Fruit fly (Drosophila melanogaster) whole organism, embryonic: ENCODE measurements around the gene CG6015.

Experiments
- Abd-B ChIP-seq: fragments of 200-800 bp; sonication (Bioruptor generic); optimal IDR thresholded peaks from 2 replicates; lab custom pipeline; 2018; ENCODE audit warnings: missing biosample characterization, mild to moderate bottlenecking, missing genetic modification characterization, moderate library complexity
- CG10274 ChIP-seq: fragments of 200-800 bp; sonication (Bioruptor generic); optimal IDR thresholded peaks from 3 replicates; lab custom pipeline; 2017; ENCODE audit warnings: missing biosample characterization, mild to moderate bottlenecking, missing genetic modification characterization
- CG10366 ChIP-seq: fragments of 200-800 bp; sonication (Bioruptor generic); IDR thresholded peaks from 2 replicates; pipeline ENCODE4 v1.3.6; 2022; ENCODE audit warnings: missing biosample characterization, missing genetic modification characterization
- CG10979 ChIP-seq: fragments of 200-800 bp; sonication (Bioruptor generic); optimal IDR thresholded peaks from 2 replicates; lab custom pipeline; 2018; ENCODE audit warnings: missing biosample characterization, mild to moderate bottlenecking, missing genetic modification characterization, moderate library complexity
- CG11723 ChIP-seq: fragments of 200-800 bp; sonication (Bioruptor generic); optimal IDR thresholded peaks from 2 replicates; lab custom pipeline; 2017; ENCODE audit warnings: missing biosample characterization, mild to moderate bottlenecking, missing genetic modification characterization
- CG12299 ChIP-seq: fragments of 200-800 bp; sonication (Bioruptor generic); optimal IDR thresholded peaks from 2 replicates; lab custom pipeline; 2018; ENCODE audit warnings: missing biosample characterization, mild to moderate bottlenecking, missing genetic modification characterization
- CG12659 ChIP-seq: fragments of 200-800 bp; sonication (Bioruptor generic); optimal IDR thresholded peaks from 3 replicates; lab custom pipeline; 2017; ENCODE audit warnings: mild to moderate bottlenecking, missing biosample characterization, missing genetic modification reagents, missing genetic modification characterization
- CG12744 ChIP-seq: fragments of 200-800 bp; sonication (Bioruptor generic); optimal IDR thresholded peaks from 2 replicates; lab custom pipeline; 2016; ENCODE audit warnings: missing biosample characterization, missing genetic modification characterization
- CG13123 ChIP-seq: fragments of 200-800 bp; sonication (Bioruptor generic); optimal IDR thresholded peaks from 2 replicates; lab custom pipeline; 2016; ENCODE audit warnings: missing biosample characterization, missing genetic modification characterization
- CG14441 ChIP-seq: fragments of 200-800 bp; sonication (Bioruptor generic); IDR thresholded peaks from 2 replicates; pipeline ENCODE4 v1.3.6; 2022; ENCODE audit warnings: missing biosample characterization, missing genetic modification characterization
- CG15073 ChIP-seq: fragments of 200-800 bp; sonication (Bioruptor generic); optimal IDR thresholded peaks from 2 replicates; lab custom pipeline; 2016; ENCODE audit warnings: missing biosample characterization, missing genetic modification characterization
- CG15601 ChIP-seq: fragments of 200-800 bp; sonication (Bioruptor generic); optimal IDR thresholded peaks from 3 replicates; lab custom pipeline; 2019; ENCODE audit warnings: missing biosample characterization, mild to moderate bottlenecking, missing genetic modification characterization, moderate library complexity
- CG1647 ChIP-seq: fragments of 200-800 bp; sonication (Bioruptor generic); optimal IDR thresholded peaks from 3 replicates; lab custom pipeline; 2016; ENCODE audit warnings: missing biosample characterization, missing genetic modification characterization
- CG16863 ChIP-seq: fragments of 200-800 bp; sonication (Bioruptor generic); optimal IDR thresholded peaks from 3 replicates; lab custom pipeline; 2016; ENCODE audit warnings: missing biosample characterization, missing genetic modification characterization
- CG17385 ChIP-seq: fragments of 200-800 bp; sonication (Bioruptor generic); optimal IDR thresholded peaks from 3 replicates; lab custom pipeline; 2018; ENCODE audit warnings: missing biosample characterization, mild to moderate bottlenecking, missing genetic modification characterization
- CG18599 ChIP-seq: fragments of 200-800 bp; sonication (Bioruptor generic); optimal IDR thresholded peaks from 3 replicates; lab custom pipeline; 2017; ENCODE audit warnings: missing biosample characterization, missing genetic modification characterization, mild to moderate bottlenecking, moderate library complexity, missing genetic modification reagents
- CG2678 ChIP-seq: fragments of 200-800 bp; sonication (Bioruptor generic); optimal IDR thresholded peaks from 3 replicates; lab custom pipeline; 2019; ENCODE audit warnings: missing biosample characterization, mild to moderate bottlenecking, missing genetic modification characterization, moderate library complexity
- CG32772 ChIP-seq: fragments of 200-800 bp; sonication (Bioruptor generic); IDR thresholded peaks from 2 replicates; pipeline ENCODE4 v1.3.6; 2022; ENCODE audit warnings: missing biosample characterization, missing genetic modification characterization
- CG4707 ChIP-seq: fragments of 200-800 bp; sonication (Bioruptor generic); optimal IDR thresholded peaks from 2 replicates; lab custom pipeline; 2018; ENCODE audit warnings: missing biosample characterization, mild to moderate bottlenecking, missing genetic modification characterization, moderate library complexity
- CG6654 ChIP-seq: fragments of 200-800 bp; sonication (Bioruptor generic); optimal IDR thresholded peaks from 2 replicates; lab custom pipeline; 2017; ENCODE audit warnings: missing biosample characterization, mild to moderate bottlenecking, missing genetic modification characterization
- CG6854 ChIP-seq: fragments of 200-800 bp; sonication (Bioruptor generic); optimal IDR thresholded peaks from 3 replicates; lab custom pipeline; 2017; ENCODE audit warnings: missing biosample characterization, mild to moderate bottlenecking, missing genetic modification characterization
- CTCF ChIP-seq: fragments of 200-800 bp; sonication (Bioruptor generic); optimal IDR thresholded peaks from 2 replicates; lab custom pipeline; 2017; ENCODE audit warnings: missing biosample characterization, mild to moderate bottlenecking, missing genetic modification characterization, moderate library complexity
- Dip2 ChIP-seq: fragments of 200-800 bp; sonication (Bioruptor generic); IDR thresholded peaks from 2 replicates; pipeline ENCODE4 v1.3.6; 2022; ENCODE audit warnings: missing biosample characterization, missing genetic modification characterization
- Doc3 ChIP-seq: fragments of 200-800 bp; sonication (Bioruptor generic); IDR thresholded peaks from 3 replicates; pipeline ENCODE4 v1.3.6; 2022; ENCODE audit warnings: missing biosample characterization, missing genetic modification characterization; ENCODE audit not compliant: partially characterized antibody
- H2.0 ChIP-seq: fragments of 200-800 bp; sonication (Bioruptor generic); IDR thresholded peaks from 2 replicates; pipeline ENCODE4 v1.3.6; 2022; ENCODE audit warnings: missing biosample characterization, missing genetic modification characterization
- Hey ChIP-seq: fragments of 200-800 bp; sonication (Bioruptor generic); optimal IDR thresholded peaks from 3 replicates; lab custom pipeline; 2018; ENCODE audit warnings: missing biosample characterization, mild to moderate bottlenecking, missing genetic modification characterization
- Hmr ChIP-seq: fragments of 200-800 bp; sonication (Bioruptor generic); optimal IDR thresholded peaks from 3 replicates; lab custom pipeline; 2017; ENCODE audit warnings: mild to moderate bottlenecking, missing biosample characterization, missing genetic modification reagents, missing genetic modification characterization
- MBD-R2 ChIP-seq: fragments of 200-800 bp; sonication (Bioruptor generic); IDR thresholded peaks from 2 replicates; pipeline ENCODE4 v1.3.6; 2022; ENCODE audit warnings: missing biosample characterization, missing genetic modification characterization
- Myb ChIP-seq: fragments of 200-800 bp; sonication (Bioruptor generic); optimal IDR thresholded peaks from 2 replicates; lab custom pipeline; 2016; ENCODE audit warnings: missing biosample characterization, missing genetic modification characterization
- Neu2 ChIP-seq: fragments of 200-800 bp; sonication (Bioruptor generic); optimal IDR thresholded peaks from 3 replicates; lab custom pipeline; 2016; ENCODE audit warnings: missing biosample characterization, missing genetic modification characterization, borderline replicate concordance
- Optix ChIP-seq: fragments of 200-800 bp; sonication (Bioruptor generic); IDR thresholded peaks from 3 replicates; pipeline ENCODE4 v1.3.6; 2022; ENCODE audit warnings: missing biosample characterization, missing genetic modification characterization
- Ptx1 ChIP-seq: fragments of 200-800 bp; sonication (Bioruptor generic); IDR thresholded peaks from 2 replicates; pipeline ENCODE4 v1.3.6; 2022; ENCODE audit warnings: missing biosample characterization, missing genetic modification characterization
- Sox102F ChIP-seq: fragments of 200-800 bp; sonication (Bioruptor generic); optimal IDR thresholded peaks from 2 replicates; lab custom pipeline; 2018; ENCODE audit warnings: missing biosample characterization, mild to moderate bottlenecking, missing genetic modification characterization, moderate library complexity
- Spps ChIP-seq: fragments of 200-800 bp; sonication (Bioruptor generic); optimal IDR thresholded peaks from 2 replicates; lab custom pipeline; 2018; ENCODE audit warnings: missing biosample characterization, mild to moderate bottlenecking, missing genetic modification characterization
- abd-A ChIP-seq: fragments of 200-800 bp; sonication (Bioruptor generic); optimal IDR thresholded peaks from 3 replicates; lab custom pipeline; 2019; ENCODE audit warnings: missing biosample characterization, mild to moderate bottlenecking, missing genetic modification characterization, moderate library complexity
- amos ChIP-seq: fragments of 200-800 bp; sonication (Bioruptor generic); IDR thresholded peaks from 2 replicates; pipeline ENCODE4 v1.3.6; 2022; ENCODE audit warnings: missing biosample characterization, missing genetic modification characterization; ENCODE audit not compliant: partially characterized antibody
- chinmo ChIP-seq: fragments of 200-800 bp; sonication (Bioruptor generic); IDR thresholded peaks from 4 replicates; pipeline ENCODE4 v1.3.6; 2022; ENCODE audit warnings: missing biosample characterization, missing genetic modification characterization; ENCODE audit not compliant: partially characterized antibody
- dpn ChIP-seq, 2 experiments: fragments of 200-800 bp; sonication (Bioruptor generic); optimal IDR thresholded peaks; 3 replicates each; lab custom pipeline; 2016; ENCODE audit warnings: missing biosample characterization in 2 of 2, missing genetic modification characterization in 2 of 2
- eyg ChIP-seq: fragments of 200-800 bp; sonication (Bioruptor generic); optimal IDR thresholded peaks from 3 replicates; lab custom pipeline; 2016; ENCODE audit warnings: missing biosample characterization, missing genetic modification characterization
- fd102C ChIP-seq: fragments of 200-800 bp; sonication (Bioruptor generic); optimal IDR thresholded peaks from 2 replicates; lab custom pipeline; 2018; ENCODE audit warnings: missing biosample characterization, mild to moderate bottlenecking, missing genetic modification characterization, moderate library complexity
- fd96Cb ChIP-seq: fragments of 200-800 bp; sonication (Bioruptor generic); optimal IDR thresholded peaks from 2 replicates; lab custom pipeline; 2018; ENCODE audit warnings: missing biosample characterization, mild to moderate bottlenecking, missing genetic modification characterization, moderate library complexity
- gsb ChIP-seq: fragments of 200-800 bp; sonication (Bioruptor generic); IDR thresholded peaks from 2 replicates; pipeline ENCODE4 v1.3.6; 2022; ENCODE audit warnings: missing biosample characterization, missing genetic modification characterization
- knrl ChIP-seq: fragments of 200-800 bp; sonication (Bioruptor generic); IDR thresholded peaks from 3 replicates; pipeline ENCODE4 v1.3.6; 2022; ENCODE audit warnings: missing biosample characterization, missing genetic modification characterization; ENCODE audit not compliant: partially characterized antibody
- luna ChIP-seq: fragments of 200-800 bp; sonication (Bioruptor generic); optimal IDR thresholded peaks from 2 replicates; lab custom pipeline; 2016; ENCODE audit warnings: missing biosample characterization, missing genetic modification characterization
- peb ChIP-seq: fragments of 200-800 bp; sonication (Bioruptor generic); IDR thresholded peaks from 2 replicates; pipeline ENCODE4 v1.3.6; 2022; ENCODE audit warnings: missing biosample characterization, missing genetic modification characterization
- row ChIP-seq: fragments of 200-800 bp; sonication (Bioruptor generic); IDR thresholded peaks from 3 replicates; pipeline ENCODE4 v1.3.6; 2022; ENCODE audit warnings: missing biosample characterization, missing genetic modification characterization
- scrt ChIP-seq: fragments of 200-800 bp; sonication (Bioruptor generic); optimal IDR thresholded peaks from 2 replicates; lab custom pipeline; 2018; ENCODE audit warnings: missing biosample characterization, mild to moderate bottlenecking, missing genetic modification characterization, moderate library complexity
- ssp ChIP-seq: fragments of 200-800 bp; sonication (Bioruptor generic); IDR thresholded peaks from 2 replicates; pipeline ENCODE4 v1.3.6; 2022; ENCODE audit warnings: missing biosample characterization, missing genetic modification characterization
- tap ChIP-seq: fragments of 200-800 bp; optimal IDR thresholded peaks from 3 replicates; lab custom pipeline; 2019; ENCODE audit warnings: missing biosample characterization, mild to moderate bottlenecking, missing genetic modification characterization, moderate library complexity
- trh ChIP-seq: fragments of 200-800 bp; sonication (Bioruptor generic); optimal IDR thresholded peaks from 2 replicates; lab custom pipeline; 2016; ENCODE audit warnings: missing biosample characterization, missing genetic modification characterization
- vfl ChIP-seq: fragments of 200-800 bp; sonication (Bioruptor generic); optimal IDR thresholded peaks from 2 replicates; lab custom pipeline; 2016; ENCODE audit warnings: missing biosample characterization, missing genetic modification characterization

Gene CG6015

DNA sequence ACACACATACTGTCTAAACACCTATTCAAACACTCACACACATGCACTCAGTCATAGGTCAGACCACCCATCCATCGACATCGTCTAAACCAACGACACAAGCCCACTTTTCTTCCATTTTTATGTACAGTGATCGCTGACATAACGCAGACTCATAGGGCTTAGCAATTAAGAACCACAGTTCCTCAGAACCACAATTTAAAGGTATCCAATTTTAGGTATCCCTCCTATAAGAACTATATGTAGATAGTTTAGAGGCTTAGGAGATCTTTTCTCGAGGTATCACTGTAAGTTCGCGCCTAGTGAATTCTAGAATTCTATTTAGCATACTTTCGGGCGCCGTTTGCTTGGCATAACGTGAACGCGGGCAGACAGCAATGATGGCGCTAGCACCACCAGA lies 41.2 kb downstream of the CG6015 start (continued):
- TF ChIP-seq CG10274 (no peak), CG10979 (no peak), Ptx1 (GFP tag; lab: Robert Waterston, UW) (peak; percentile 60), luna (GFP tag; lab: Kevin White, UChicago) (no peak), amos (GFP tag; lab: Robert Waterston, UW) (no peak), abd-A (no peak), gsb (GFP tag; lab: Robert Waterston, UW) (no peak), Hey (tag; lab: Kevin White, UChicago) (no peak), Hmr (no peak), H2.0 (GFP tag; lab: Robert Waterston, UW) (peak; percentile 57; the same call in 1 of the 2 replicates), Sox102F (GFP tag; lab: Kevin White, UChicago) (peak; percentile 60), chinmo (GFP tag; lab: Robert Waterston, UW) (no peak), peb (GFP tag; lab: Robert Waterston, UW) (no peak), Optix (GFP tag; lab: Robert Waterston, UW) (peak; percentile 40; the same call in 1 of the 3 replicates), Dip2 (GFP tag; lab: Robert Waterston, UW) (no peak), CG17385 (GFP tag; lab: Kevin White, UChicago) (peak; percentile 23), eyg (peak; percentile 16), fd102C (GFP tag; lab: Kevin White, UChicago) (no peak), CG12299 (no peak), dpn (GFP tag; optimal IDR thresholded peaks at IDR 0.05; lab: Kevin White, UChicago) (peak; percentile 19 to 65), CG4707 (GFP tag; lab: Kevin White, UChicago) (no peak), CG12659 (GFP tag; lab: Kevin White, UChicago) (no peak), CG16863 (GFP tag; lab: Kevin White, UChicago) (no peak), CG13123 (GFP tag; lab: Kevin White, UChicago) (no peak), ssp (GFP tag; lab: Robert Waterston, UW) (0 out of 2 replicates have a peak, but pooled peaks have one; percentile 39), CG1647 (GFP tag; lab: Kevin White, UChicago) (no peak), CG14441 (no peak), vfl (no peak), knrl (GFP tag; lab: Robert Waterston, UW) (no peak), row (GFP tag; lab: Robert Waterston, UW) (peak; percentile 68), CTCF (GFP tag; lab: Kevin White, UChicago) (no peak), CG2678 (tag; lab: Kevin White, UChicago) (no peak), CG11723 (no peak), CG32772 (GFP tag; lab: Robert Waterston, UW) (no peak), Neu2 (no peak), tap (tag; lab: Kevin White, UChicago) (no peak), CG12744 (GFP tag; lab: Kevin White, UChicago) (no peak), CG15073 (GFP tag; lab: Kevin White, UChicago) (no peak), CG18599 (GFP tag; lab: Kevin White, UChicago) (no peak), CG6654 (GFP tag; lab: Kevin White, UChicago) (no peak), CG6854 (GFP tag; lab: Kevin White, UChicago) (no peak), Myb (GFP tag; lab: Kevin White, UChicago) (no peak), scrt (GFP tag; lab: Kevin White, UChicago) (no peak), fd96Cb (tag; lab: Kevin White, UChicago) (peak; percentile 62), MBD-R2 (GFP tag; lab: Robert Waterston, UW) (peak; percentile 20; the same call in 1 of the 2 replicates), Doc3 (no peak), Abd-B (GFP tag; lab: Kevin White, UChicago) (peak; percentile 66), Spps (tag; lab: Kevin White, UChicago) (no peak), CG15601 (tag; lab: Kevin White, UChicago) (no peak), trh (GFP tag; lab: Kevin White, UChicago) (no peak), CG10366 (peak; percentile 59)
